Worm (Caenorhabditis elegans): ENCODE measurements around the gene srbc-11.

DNA sequence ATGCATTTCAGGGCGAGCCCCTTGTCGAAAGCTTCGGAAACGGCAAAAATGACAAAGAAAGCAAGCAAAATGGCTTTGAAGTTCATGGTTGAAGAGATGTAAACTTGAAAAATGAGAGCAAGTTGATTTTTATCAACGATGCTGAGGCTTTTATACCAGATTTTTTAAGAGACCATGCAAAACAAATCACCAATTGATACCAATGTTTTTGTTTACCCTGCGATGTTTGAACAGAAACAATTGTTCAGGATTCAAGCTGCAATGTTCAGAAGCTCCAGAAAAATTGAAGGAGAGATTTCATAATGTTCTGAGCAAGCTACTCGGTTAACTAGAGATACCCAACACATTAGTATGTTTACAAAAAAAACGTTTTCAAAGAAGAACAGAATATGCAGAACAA lies 27.2 kb upstream of the srbc-11 start, which contains the start of gene C54F6.15:
- TF ChIP-seq unc-120 (tag; optimal IDR thresholded peaks at IDR 0.05; ENCODE audit: poor library complexity, severe bottlenecking) (no peak), unc-62 (GFP tag; optimal IDR thresholded peaks at IDR 0.05) (no peak), nhr-76 (tag; optimal IDR thresholded peaks at IDR 0.05) (no peak), bed-3 (GFP tag; optimal IDR thresholded peaks at IDR 0.05) (no peak), mep-1 (tag; optimal IDR thresholded peaks at IDR 0.05) (no peak), elt-3 (tag; optimal IDR thresholded peaks at IDR 0.05) (no peak), ceh-83 (GFP tag; optimal IDR thresholded peaks at IDR 0.05) (no peak), blmp-1 (tag; optimal IDR thresholded peaks at IDR 0.05) (no peak), nhr-12 (tag; optimal IDR thresholded peaks at IDR 0.05) (no peak), ces-1 (GFP tag; optimal IDR thresholded peaks at IDR 0.05) (no peak)
